Worm (Caenorhabditis elegans): ENCODE results near the gene pgp-4.

- TF ChIP-seq flt-1 (GFP tag; IDR thresholded peaks at IDR 0.05) (no peak), ztf-23 (GFP tag; IDR thresholded peaks at IDR 0.05) (no peak), ref-1 (GFP tag; conservative IDR thresholded peaks at IDR 0.05) (no peak), tab-1 (GFP tag; IDR thresholded peaks at IDR 0.05) (no peak), ztf-29 (GFP tag; IDR thresholded peaks at IDR 0.05) (no peak), klf-2 (GFP tag; conservative IDR thresholded peaks at IDR 0.05) (no peak), med-1 (GFP tag; optimal IDR thresholded peaks at IDR 0.05; ENCODE audit: insufficient read depth) (no peak), cog-1 (tag; optimal IDR thresholded peaks at IDR 0.05) (no peak), T22C8.4 (GFP tag; IDR thresholded peaks at IDR 0.05) (no peak)
Observed at ce11 chrX:11385916-11386315, 28.3 kb downstream of the pgp-4 start.

Data from whole organism, midembryonic.